Fruit fly (Drosophila melanogaster) Kc167 (cell line): ENCODE data around the gene qtc.

Source experiments
- Myc ChIP-seq: fragments of >200 bp; optimal IDR thresholded peaks from 2 replicates; lab custom pipeline; 2017; ENCODE audit warnings: missing external identifiers
- Sin3A ChIP-seq: fragments of >200 bp; optimal IDR thresholded peaks from 2 replicates; lab custom pipeline; 2018; ENCODE audit warnings: missing external identifiers
- h ChIP-seq: fragments of >200 bp; optimal IDR thresholded peaks from 3 replicates; lab custom pipeline; 2018; ENCODE audit warnings: missing external identifiers
- insv ChIP-seq: fragments of >200 bp; optimal IDR thresholded peaks from 3 replicates; lab custom pipeline; 2018; ENCODE audit warnings: missing external identifiers
- psq ChIP-seq: fragments of >200 bp; optimal IDR thresholded peaks from 2 replicates; lab custom pipeline; 2017; ENCODE audit warnings: missing external identifiers
- ttk ChIP-seq: sonication (Bioruptor generic); optimal IDR thresholded peaks from 2 replicates; lab custom pipeline; 2017; ENCODE audit warnings: missing external identifiers

qtc gene

DNA sequence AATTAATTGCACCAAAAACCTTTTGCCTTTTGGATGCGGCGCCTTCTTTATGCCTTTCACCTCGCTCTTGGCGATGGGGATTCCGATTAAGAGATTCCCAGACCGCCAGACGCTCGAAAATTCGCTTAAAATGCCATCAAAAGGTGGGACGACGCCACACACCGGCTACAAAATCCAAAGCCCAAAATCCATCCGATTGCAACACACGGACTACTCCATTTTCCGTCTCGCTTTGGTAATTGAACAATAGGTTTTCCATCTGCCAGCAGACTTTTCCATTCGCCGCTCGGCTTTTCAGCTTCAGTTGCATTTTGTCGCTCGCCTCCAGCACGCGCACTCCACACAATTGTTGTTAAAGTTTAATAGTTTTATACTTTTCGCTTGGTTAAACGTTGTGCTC is at the start of gene qtc:
qtc (plus strand) TSS at position 301 of the 400 bp plus-strand sequence.
- TF ChIP-seq insv (lab: Kevin White, UChicago) (no peak), Sin3A (no peak), h (lab: Kevin White, UChicago) (no peak), ttk (no peak), psq (lab: Kevin White, UChicago) (no peak), Myc (no peak)

DNA sequence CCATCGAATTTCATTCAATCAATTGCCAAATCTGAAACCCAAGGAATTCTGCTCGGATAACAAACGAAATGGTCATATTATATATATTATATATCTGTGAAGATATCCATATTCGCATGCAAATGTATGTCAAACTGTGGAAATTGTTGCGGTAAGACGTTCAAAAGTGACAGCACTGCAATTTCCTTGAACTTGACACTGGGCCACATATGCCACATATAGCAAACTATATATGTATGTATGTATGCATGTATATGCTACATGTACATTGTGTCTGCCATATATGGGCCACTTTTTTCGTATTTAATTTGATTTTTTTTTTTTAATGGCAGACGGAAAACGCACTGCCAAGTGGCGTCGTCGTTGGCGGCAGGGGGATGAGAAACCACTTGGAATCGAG is 40.1 kb upstream of the qtc start:
- no peak for TF ChIP-seq h (lab: Kevin White, UChicago)
- no peak for TF ChIP-seq psq (lab: Kevin White, UChicago)
- TF ChIP-seq insv (lab: Kevin White, UChicago), result no peak

dm6 chr2L:5022602-5023001 is 38.0 kb upstream of the qtc start:
- TF ChIP-seq ttk (no peak), Myc (no peak), psq (lab: Kevin White, UChicago) (no peak), h (lab: Kevin White, UChicago) (no peak), insv (lab: Kevin White, UChicago) (no peak), Sin3A (no peak)

DNA sequence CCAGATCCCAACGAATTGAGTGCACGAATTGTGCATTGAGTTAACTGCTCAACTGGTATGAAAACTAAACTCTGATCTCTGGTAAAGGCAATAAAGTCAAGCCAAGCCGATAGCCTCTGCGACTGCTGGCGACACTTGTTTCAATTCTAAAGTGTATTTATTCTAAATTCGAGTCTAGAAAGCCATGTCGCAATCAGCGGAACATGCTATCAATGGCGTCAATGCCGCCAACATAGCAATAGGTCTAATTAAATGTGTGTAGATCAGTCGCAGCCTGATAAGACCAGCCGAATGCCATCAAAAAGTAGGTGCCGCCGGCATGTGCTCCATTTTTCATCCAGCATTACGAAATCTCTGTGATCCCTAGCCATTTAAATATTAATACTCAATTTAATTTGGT is 35.1 kb upstream of the qtc start:
- TF ChIP-seq psq (lab: Kevin White, UChicago) (no peak), insv (lab: Kevin White, UChicago) (no peak), Sin3A (no peak), h (lab: Kevin White, UChicago) (no peak), Myc (no peak), ttk (no peak)

DNA sequence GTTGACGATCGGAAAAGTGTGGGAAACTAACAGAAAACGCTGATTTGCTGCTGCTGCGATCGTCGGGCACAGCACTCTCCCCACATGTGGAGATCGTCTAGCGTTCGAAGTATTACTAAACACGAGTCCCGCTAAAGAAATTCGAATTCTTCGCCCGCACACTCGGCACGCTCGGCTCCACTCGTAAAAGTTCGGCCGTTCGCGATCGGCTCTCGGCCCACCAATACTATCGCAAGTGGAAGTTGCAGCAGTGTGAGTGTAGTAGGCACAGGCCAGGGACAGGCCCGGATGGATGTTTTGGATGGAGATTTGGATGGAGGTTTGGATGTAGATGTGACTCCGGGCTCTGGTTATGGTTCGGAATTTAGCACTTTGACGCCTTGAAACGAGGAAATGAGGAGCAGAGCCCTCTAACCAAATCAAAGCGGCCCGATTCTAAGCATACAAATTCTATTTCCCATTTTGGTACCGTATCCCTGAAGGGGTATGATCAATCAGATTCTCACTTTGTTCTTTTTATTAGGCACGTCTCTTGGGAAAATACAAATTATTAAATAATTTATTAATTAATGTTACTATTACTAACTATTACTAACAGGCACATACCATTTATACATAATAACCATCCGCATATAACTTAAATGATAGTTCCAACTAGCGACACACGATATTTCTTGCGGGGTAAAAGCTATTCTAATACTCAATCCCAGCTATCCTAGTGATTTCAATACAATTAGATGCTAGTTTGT is 33.1 kb upstream of the qtc start:
- TF ChIP-seq insv (lab: Kevin White, UChicago) (no peak), psq (lab: Kevin White, UChicago) (no peak), ttk (no peak), Sin3A (no peak), Myc (no peak), h (lab: Kevin White, UChicago) (no peak)

DNA sequence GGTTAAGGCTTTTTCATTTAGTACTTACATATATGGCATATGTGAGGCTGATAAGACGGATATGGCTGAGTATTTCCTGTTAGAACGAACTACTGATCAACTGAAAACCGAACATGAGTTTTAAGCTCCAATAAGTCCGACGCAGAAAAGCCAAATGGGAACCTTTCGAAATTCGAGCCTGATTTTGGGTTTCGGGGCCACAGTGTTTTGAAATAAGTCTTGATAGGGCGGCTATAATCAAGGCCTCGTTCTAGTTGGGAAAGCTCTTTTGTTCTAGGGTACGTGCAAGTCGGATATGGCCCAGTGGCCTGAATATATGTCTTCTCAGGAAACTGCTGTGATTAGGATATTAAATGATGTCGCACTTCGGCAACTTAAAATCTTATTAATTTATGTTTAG is 32.5 kb upstream of the qtc start, which contains the start of gene vkg:
vkg (minus strand) TSS at position 101 of the 400 bp plus-strand sequence.
- no peak for TF ChIP-seq insv (lab: Kevin White, UChicago)
- no peak for TF ChIP-seq ttk
- TF ChIP-seq Myc, result no peak

- TF ChIP-seq h (lab: Kevin White, UChicago), result no peak
These were observed 31.4 kb upstream of the qtc start, which contains the start of gene Col4a1 for dm6 chr2L:5029049-5029808. Col4a1 (plus strand) TSS chr2L:5029609.

dm6 chr2L:5029809-5030108 is 30.9 kb upstream of the qtc start:
- TF ChIP-seq h (lab: Kevin White, UChicago), result no peak

DNA sequence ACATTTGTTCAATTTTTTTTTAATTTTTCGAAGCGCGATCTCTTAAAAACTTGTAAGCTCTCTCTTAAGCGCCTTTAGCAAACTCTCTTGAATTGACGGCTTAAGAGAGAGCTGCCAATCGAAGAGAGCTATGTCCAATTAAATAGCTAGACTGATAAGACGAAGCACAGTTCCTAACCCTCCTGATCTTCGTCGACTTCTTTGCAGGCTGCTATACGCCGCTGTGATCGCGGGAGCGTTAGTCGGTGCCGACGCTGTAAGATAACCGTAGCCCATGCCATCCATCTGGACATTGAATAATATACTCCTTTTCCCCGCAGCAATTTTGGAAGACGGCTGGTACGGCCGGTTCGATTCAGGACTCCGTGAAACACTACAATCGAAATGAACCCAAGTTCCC is 30.1 kb upstream of the qtc start:
- TF ChIP-seq Myc (no peak), Sin3A (no peak), psq (lab: Kevin White, UChicago) (no peak), insv (lab: Kevin White, UChicago) (no peak), ttk (no peak), h (lab: Kevin White, UChicago) (no peak)

- no peak for TF ChIP-seq insv (lab: Kevin White, UChicago)
- no peak for TF ChIP-seq ttk
- TF ChIP-seq Sin3A, result no peak
- no peak for TF ChIP-seq psq (lab: Kevin White, UChicago)
- no peak for TF ChIP-seq Myc
- TF ChIP-seq h (lab: Kevin White, UChicago), result no peak
These were observed 29.2 kb upstream of the qtc start for dm6 chr2L:5031399-5031798.

DNA sequence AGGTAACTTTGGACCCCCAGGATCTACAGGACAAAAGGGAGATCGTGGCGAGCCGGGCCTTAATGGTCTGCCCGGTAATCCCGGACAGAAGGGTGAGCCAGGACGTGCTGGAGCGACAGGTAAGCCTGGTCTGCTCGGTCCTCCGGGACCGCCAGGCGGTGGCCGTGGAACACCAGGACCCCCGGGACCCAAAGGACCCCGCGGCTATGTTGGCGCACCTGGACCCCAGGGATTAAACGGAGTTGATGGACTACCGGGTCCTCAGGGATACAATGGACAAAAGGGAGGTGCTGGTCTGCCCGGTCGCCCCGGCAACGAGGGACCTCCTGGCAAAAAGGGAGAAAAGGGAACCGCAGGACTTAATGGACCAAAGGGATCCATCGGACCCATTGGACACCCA is 28.7 kb upstream of the qtc start:
- TF ChIP-seq ttk (no peak), insv (lab: Kevin White, UChicago) (no peak), psq (lab: Kevin White, UChicago) (no peak), Sin3A (no peak), h (lab: Kevin White, UChicago) (no peak), Myc (no peak)

DNA sequence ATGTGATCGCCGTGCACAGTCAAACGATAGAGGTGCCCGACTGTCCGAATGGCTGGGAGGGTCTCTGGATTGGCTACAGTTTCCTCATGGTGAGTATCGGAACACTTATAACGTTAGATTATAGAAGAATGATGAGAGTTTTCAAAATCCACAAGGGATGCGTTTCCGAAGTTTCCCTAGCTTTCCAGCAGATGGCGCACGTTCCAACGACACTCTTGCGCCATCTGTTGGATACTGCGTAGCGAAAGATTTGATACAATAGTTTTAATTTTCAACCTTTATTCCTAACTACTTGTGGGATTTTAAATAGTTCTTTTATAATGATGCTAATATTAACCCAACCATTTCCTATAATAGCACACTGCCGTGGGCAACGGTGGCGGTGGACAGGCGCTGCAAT is 24.5 kb upstream of the qtc start:
- TF ChIP-seq Sin3A, result no peak
- TF ChIP-seq Myc, result no peak
- no peak for TF ChIP-seq ttk
- no peak for TF ChIP-seq h (lab: Kevin White, UChicago)
- TF ChIP-seq insv (lab: Kevin White, UChicago), result no peak
- no peak for TF ChIP-seq psq (lab: Kevin White, UChicago)

DNA sequence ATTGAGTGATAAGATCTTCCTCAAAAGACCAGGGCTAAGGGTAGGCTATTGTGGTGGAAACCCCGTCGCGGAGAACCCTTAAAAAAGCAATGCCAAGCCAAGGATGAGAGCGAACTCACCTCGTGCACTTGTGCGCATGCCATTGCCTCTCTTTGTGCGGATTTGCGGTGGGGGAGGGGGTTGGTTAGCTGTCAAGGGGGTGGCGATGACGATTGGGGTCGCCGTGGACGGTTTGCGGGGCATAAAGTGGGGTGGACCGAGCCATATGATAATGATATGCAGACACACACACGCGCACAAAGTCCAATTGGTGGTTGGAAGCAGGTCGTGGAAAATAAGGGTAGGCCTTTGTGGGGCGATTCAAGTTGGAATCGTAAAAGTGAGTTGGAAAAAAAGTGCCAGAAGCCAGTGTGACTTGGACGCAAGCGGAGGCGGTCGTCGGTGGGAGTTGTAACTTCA is 23.2 kb upstream of the qtc start, which contains the start of the genes CG14042 and SP555:
CG14042 (plus strand) TSS at position 308 of the 459 bp plus-strand sequence.
SP555 (plus strand) TSS at position 308 of the 459 bp plus-strand sequence.
- TF ChIP-seq psq (lab: Kevin White, UChicago), result no peak
- TF ChIP-seq h (lab: Kevin White, UChicago), result no peak
- TF ChIP-seq Sin3A, result no peak
- no peak for TF ChIP-seq insv (lab: Kevin White, UChicago)
- TF ChIP-seq Myc, result no peak
- no peak for TF ChIP-seq ttk
